Worm (Caenorhabditis elegans) whole organism, L4 larva: ENCODE results near the gene sre-40.
A peak's percentile ranks its signal among the peaks of the same experiment; 100 is the strongest.

Experiments
- aly-2 ChIP-seq: sonication (generic microtip); optimal IDR thresholded peaks from 2 replicates; lab custom pipeline; 2018; ENCODE audit warnings: missing biosample characterization, missing genetic modification characterization
- fos-1 ChIP-seq: fragments of 150-350 bp; optimal IDR thresholded peaks from 2 replicates; lab custom pipeline; 2014; ENCODE audit warnings: missing biosample characterization, missing genetic modification characterization
- lsy-2 ChIP-seq, 2 experiments: fragments of 150-350 bp in 1 of 2; sonication (generic microtip) in 1 of 2; optimal IDR thresholded peaks; 2 replicates each; lab custom pipeline; 2014 to 2017; ENCODE audit warnings: missing biosample characterization in 2 of 2, missing genetic modification characterization in 2 of 2
- mxl-3 ChIP-seq: fragments of 200-800 bp; sonication (Bioruptor generic); optimal IDR thresholded peaks from 2 replicates; lab custom pipeline; 2018; ENCODE audit warnings: mild to moderate bottlenecking, missing genetic modification characterization, missing compliant biosample characterization
- nhr-28 ChIP-seq: fragments of 150-350 bp; optimal IDR thresholded peaks from 2 replicates; lab custom pipeline; 2014; ENCODE audit warnings: missing biosample characterization, missing genetic modification characterization
- snpc-4 ChIP-seq: fragments of 150-350 bp; optimal IDR thresholded peaks from 2 replicates; lab custom pipeline; 2014; ENCODE audit warnings: missing biosample characterization, missing genetic modification characterization
- unc-130 ChIP-seq: sonication (generic microtip); optimal IDR thresholded peaks from 2 replicates; lab custom pipeline; 2016; ENCODE audit warnings: missing genetic modification reagents, missing genetic modification characterization, missing compliant biosample characterization
- zag-1 ChIP-seq: fragments of 150-350 bp; optimal IDR thresholded peaks from 2 replicates; lab custom pipeline; 2014; ENCODE audit warnings: missing biosample characterization, missing genetic modification characterization

ce11 chrII:4693129-4693528, 9.5 kb upstream of the sre-40 start, which contains the start of gene F10G7.5:
- TF ChIP-seq nhr-28 (tag; lab: Kevin White, UChicago) (peak; percentile 31), fos-1 (no peak), mxl-3 (GFP tag; lab: Kevin White, UChicago) (no peak), lsy-2 (tag; optimal IDR thresholded peaks at IDR 0.05; lab: Kevin White, UChicago) (no peak), zag-1 (tag; lab: Kevin White, UChicago) (no peak), snpc-4 (tag; lab: Kevin White, UChicago) (no peak), unc-130 (GFP tag; lab: Kevin White, UChicago) (no peak), aly-2 (no peak)
